Worm (Caenorhabditis elegans): ENCODE data around the gene pph-1.

DNA sequence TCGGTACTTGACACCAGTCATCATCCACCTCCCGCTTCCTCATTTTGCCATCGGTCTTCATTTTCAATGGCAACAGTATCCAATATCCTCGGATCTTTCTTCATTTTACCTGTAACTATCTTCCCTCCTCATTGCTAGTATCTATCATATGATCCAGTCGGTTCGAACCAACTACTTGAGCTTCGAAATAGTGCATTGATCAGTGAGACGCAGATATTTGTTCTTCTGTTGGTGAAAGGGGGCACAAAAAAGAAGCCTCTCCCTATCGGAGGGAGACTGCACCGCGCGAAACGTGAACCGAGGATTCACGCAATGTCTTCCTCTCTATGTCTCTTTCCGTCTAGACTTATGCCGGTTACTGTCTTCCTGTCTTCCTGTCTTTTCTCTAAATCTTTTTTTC lies 11.0 kb upstream of the pph-1 start:
- TF ChIP-seq nfya-1 (tag; optimal IDR thresholded peaks at IDR 0.05; ENCODE audit: insufficient read depth) (no peak), jun-1 (tag; optimal IDR thresholded peaks at IDR 0.05) (no peak), tbx-2 (tag; optimal IDR thresholded peaks at IDR 0.05) (no peak), egl-27 (tag; optimal IDR thresholded peaks at IDR 0.05) (no peak), nhr-11 (tag; optimal IDR thresholded peaks at IDR 0.05) (no peak), ztf-4 (tag; optimal IDR thresholded peaks at IDR 0.05) (no peak), pqm-1 (tag; optimal IDR thresholded peaks at IDR 0.05) (no peak), nhr-12 (tag; optimal IDR thresholded peaks at IDR 0.05) (no peak), skn-1 (tag; optimal IDR thresholded peaks at IDR 0.05) (no peak), elt-3 (tag; optimal IDR thresholded peaks at IDR 0.05) (no peak), ceh-82 (tag; optimal IDR thresholded peaks at IDR 0.05) (no peak), snpc-4 (tag; optimal IDR thresholded peaks at IDR 0.05) (no peak), elt-2 (tag; optimal IDR thresholded peaks at IDR 0.05) (no peak), unc-62 (GFP tag; optimal IDR thresholded peaks at IDR 0.05) (no peak)

Measured in whole organism, L3 larva.